Worm (Caenorhabditis elegans) whole organism, L3 larva: ENCODE results near the gene R52.5.

Experiments used
- ZK546.5 ChIP-seq: sonication (generic microtip); optimal IDR thresholded peaks from 2 replicates; lab custom pipeline; 2017; ENCODE audit warnings: missing biosample characterization, missing genetic modification characterization
- aly-2 ChIP-seq: fragments of 150-350 bp; optimal IDR thresholded peaks from 2 replicates; lab custom pipeline; 2014; ENCODE audit warnings: missing biosample characterization, missing genetic modification characterization
- ama-1 ChIP-seq: fragments of 150-350 bp; optimal IDR thresholded peaks from 2 replicates; lab custom pipeline; 2018
- ceh-16 ChIP-seq: sonication (generic microtip); optimal IDR thresholded peaks from 2 replicates; lab custom pipeline; 2017; ENCODE audit warnings: missing biosample characterization, missing genetic modification characterization
- ceh-82 ChIP-seq: fragments of 150-350 bp; optimal IDR thresholded peaks from 2 replicates; lab custom pipeline; 2014; ENCODE audit warnings: missing biosample characterization, missing genetic modification characterization
- daf-12 ChIP-seq: fragments of 150-350 bp; optimal IDR thresholded peaks from 2 replicates; lab custom pipeline; 2014; ENCODE audit warnings: missing biosample characterization, missing genetic modification reagents, missing genetic modification characterization
- egl-27 ChIP-seq: sonication (generic microtip); optimal IDR thresholded peaks from 4 replicates; lab custom pipeline; 2017; ENCODE audit warnings: missing biosample characterization, missing genetic modification reagents, missing genetic modification characterization
- egl-5 ChIP-seq: fragments of 150-350 bp; optimal IDR thresholded peaks from 2 replicates; lab custom pipeline; 2017; ENCODE audit warnings: missing biosample characterization, missing genetic modification reagents, missing genetic modification characterization, inconsistent platforms
- elt-1 ChIP-seq: fragments of 150-350 bp; optimal IDR thresholded peaks from 2 replicates; lab custom pipeline; 2014; ENCODE audit warnings: missing biosample characterization, missing genetic modification characterization
- elt-2 ChIP-seq: sonication (generic microtip); optimal IDR thresholded peaks from 2 replicates; lab custom pipeline; 2016; ENCODE audit warnings: missing genetic modification reagents, mild to moderate bottlenecking, missing genetic modification characterization, missing compliant biosample characterization
- elt-3 ChIP-seq, 3 experiments: fragments of 150-350 bp in 1 of 3; sonication (generic microtip) in 2 of 3; optimal IDR thresholded peaks; 2 replicates in 2 of 3; 4 replicates in 1 of 3; lab custom pipeline; 2014 to 2017; ENCODE audit warnings: missing biosample characterization in 3 of 3, missing genetic modification characterization in 3 of 3
- eor-1 ChIP-seq, 2 experiments: fragments of 150-350 bp; optimal IDR thresholded peaks; 2 replicates each; lab custom pipeline; 2014 to 2018; ENCODE audit warnings: missing biosample characterization in 2 of 2, missing genetic modification characterization in 2 of 2
- fkh-10 ChIP-seq: sonication (generic microtip); optimal IDR thresholded peaks from 2 replicates; lab custom pipeline; 2017; ENCODE audit warnings: missing biosample characterization, missing genetic modification reagents, missing genetic modification characterization
- fkh-2 ChIP-seq: fragments of 150-350 bp; optimal IDR thresholded peaks from 2 replicates; lab custom pipeline; 2014; ENCODE audit warnings: missing biosample characterization, missing genetic modification reagents, missing genetic modification characterization
- hmg-11 ChIP-seq: sonication (generic microtip); optimal IDR thresholded peaks from 2 replicates; lab custom pipeline; 2016; ENCODE audit warnings: missing genetic modification characterization, missing compliant biosample characterization
- jun-1 ChIP-seq: fragments of 150-350 bp; optimal IDR thresholded peaks from 2 replicates; lab custom pipeline; 2014; ENCODE audit warnings: missing biosample characterization, missing genetic modification reagents, missing genetic modification characterization
- lin-15B ChIP-seq: fragments of 150-350 bp; optimal IDR thresholded peaks from 2 replicates; lab custom pipeline; 2014; ENCODE audit warnings: missing biosample characterization, missing genetic modification characterization
- lsy-12 ChIP-seq: sonication (generic microtip); optimal IDR thresholded peaks from 2 replicates; lab custom pipeline; 2016; ENCODE audit warnings: mild to moderate bottlenecking, missing genetic modification characterization, missing compliant biosample characterization
- mdl-1 ChIP-seq: fragments of 150-350 bp; optimal IDR thresholded peaks from 2 replicates; lab custom pipeline; 2014; ENCODE audit warnings: missing biosample characterization, missing genetic modification characterization
- mml-1 ChIP-seq: fragments of 150-350 bp; sonication (generic microtip); optimal IDR thresholded peaks from 3 replicates; lab custom pipeline; 2014; ENCODE audit warnings: missing biosample characterization, missing genetic modification characterization
- nfya-1 ChIP-seq: sonication (generic microtip); optimal IDR thresholded peaks from 2 replicates; lab custom pipeline; 2017; ENCODE audit warnings: missing genetic modification characterization, mild to moderate bottlenecking, missing compliant biosample characterization, antibody characterized with exemption, moderate library complexity; ENCODE audit not compliant: insufficient read depth
- nhr-11 ChIP-seq: fragments of 150-350 bp; optimal IDR thresholded peaks from 2 replicates; lab custom pipeline; 2014; ENCODE audit warnings: missing biosample characterization, missing genetic modification characterization
- nhr-12 ChIP-seq: fragments of 150-350 bp; optimal IDR thresholded peaks from 2 replicates; lab custom pipeline; 2014; ENCODE audit warnings: missing biosample characterization, missing genetic modification characterization
- nhr-23 ChIP-seq: fragments of 150-350 bp; optimal IDR thresholded peaks from 2 replicates; lab custom pipeline; 2014; ENCODE audit warnings: missing biosample characterization, missing genetic modification reagents, missing genetic modification characterization
- nhr-43 ChIP-seq: sonication (generic microtip); optimal IDR thresholded peaks from 2 replicates; lab custom pipeline; 2016; ENCODE audit warnings: mild to moderate bottlenecking, missing genetic modification characterization, missing compliant biosample characterization; ENCODE audit not compliant: poor library complexity, severe bottlenecking
- nhr-77 ChIP-seq: fragments of 150-350 bp; optimal IDR thresholded peaks from 2 replicates; lab custom pipeline; 2014; ENCODE audit warnings: missing biosample characterization, missing genetic modification characterization
- pha-4 ChIP-seq: fragments of 150-350 bp; optimal IDR thresholded peaks from 2 replicates; lab custom pipeline; 2014; ENCODE audit warnings: missing biosample characterization, missing genetic modification reagents, missing genetic modification characterization
- pqm-1 ChIP-seq: fragments of 150-350 bp; optimal IDR thresholded peaks from 2 replicates; lab custom pipeline; 2017; ENCODE audit warnings: missing biosample characterization, missing genetic modification characterization, inconsistent platforms
- sea-2 ChIP-seq: fragments of 150-350 bp; sonication (generic microtip); optimal IDR thresholded peaks from 4 replicates; lab custom pipeline; 2014; ENCODE audit warnings: missing biosample characterization, missing genetic modification reagents, missing genetic modification characterization
- skn-1 ChIP-seq: fragments of 150-350 bp; optimal IDR thresholded peaks from 2 replicates; lab custom pipeline; 2014; ENCODE audit warnings: missing biosample characterization, missing genetic modification characterization
- tbx-2 ChIP-seq: sonication (generic microtip); optimal IDR thresholded peaks from 2 replicates; lab custom pipeline; 2016; ENCODE audit warnings: mild to moderate bottlenecking, missing genetic modification characterization, missing compliant biosample characterization
- unc-39 ChIP-seq: sonication (generic microtip); optimal IDR thresholded peaks from 4 replicates; lab custom pipeline; 2017; ENCODE audit warnings: missing biosample characterization, missing genetic modification characterization
- unc-62 ChIP-seq: fragments of 150-350 bp; sonication (generic microtip); optimal IDR thresholded peaks from 4 replicates; lab custom pipeline; 2014; ENCODE audit warnings: missing biosample characterization, missing genetic modification reagents, missing genetic modification characterization
- zag-1 ChIP-seq: fragments of 150-350 bp; optimal IDR thresholded peaks from 2 replicates; lab custom pipeline; 2014; ENCODE audit warnings: missing biosample characterization, missing genetic modification characterization
- ztf-11 ChIP-seq: fragments of 150-350 bp; optimal IDR thresholded peaks from 2 replicates; lab custom pipeline; 2014; ENCODE audit warnings: missing biosample characterization, missing genetic modification characterization
- ztf-4 ChIP-seq: fragments of 150-350 bp; optimal IDR thresholded peaks from 2 replicates; lab custom pipeline; 2014; ENCODE audit warnings: missing biosample characterization, missing genetic modification characterization

R52.5 gene

ce11 chrII:2090605-2091004 is 19.2 kb downstream of the R52.5 start, which contains the start of gene trpl-5:
trpl-5 (minus strand) TSS chrII:2090636.
- no peak for TF ChIP-seq fkh-10 (GFP tag; lab: Kevin White, UChicago)
- TF ChIP-seq lin-15B = no peak
- no peak for TF ChIP-seq ztf-11 (tag; lab: Kevin White, UChicago)
- TF ChIP-seq elt-3 (tag; optimal IDR thresholded peaks at IDR 0.05; lab: Kevin White, UChicago) = no peak
- no peak for TF ChIP-seq aly-2
- no peak for TF ChIP-seq lsy-12 (tag; lab: Kevin White, UChicago)
- TF ChIP-seq hmg-11 (tag; lab: Kevin White, UChicago) = no peak
- TF ChIP-seq elt-2 (tag; lab: Kevin White, UChicago) = peak; percentile 95
- TF ChIP-seq skn-1 (tag; lab: Kevin White, UChicago) = no peak
- TF ChIP-seq daf-12 = no peak
- no peak for TF ChIP-seq elt-1
- TF ChIP-seq nfya-1 (tag; lab: Kevin White, UChicago) = no peak
- TF ChIP-seq jun-1 (tag; lab: Kevin White, UChicago) = peak; percentile 23
- peak; percentile 96 for TF ChIP-seq pqm-1
- TF ChIP-seq nhr-43 (tag; lab: Kevin White, UChicago) = no peak
- TF ChIP-seq ama-1 (lab: Kevin White, UChicago) = no peak
- TF ChIP-seq, all 47 proteins: peak for 3

- TF ChIP-seq eor-1 (tag; optimal IDR thresholded peaks at IDR 0.05; lab: Kevin White, UChicago) (no peak), nhr-11 (tag; lab: Kevin White, UChicago) (no peak), nhr-43 (tag; lab: Kevin White, UChicago) (no peak), ceh-82 (tag; lab: Kevin White, UChicago) (no peak), egl-5 (tag; lab: Kevin White, UChicago) (no peak), unc-39 (no peak), nhr-23 (tag; lab: Kevin White, UChicago) (no peak), lsy-12 (tag; lab: Kevin White, UChicago) (no peak), zag-1 (tag; lab: Kevin White, UChicago) (no peak), nhr-12 (no peak), elt-2 (tag; lab: Kevin White, UChicago) (no peak), ZK546.5 (tag; lab: Kevin White, UChicago) (no peak), lin-15B (no peak), elt-3 (tag; optimal IDR thresholded peaks at IDR 0.05; lab: Kevin White, UChicago) (no peak), elt-1 (no peak), fkh-2 (tag; lab: Kevin White, UChicago) (no peak), nfya-1 (tag; lab: Kevin White, UChicago) (no peak), unc-62 (GFP tag; lab: Kevin White, UChicago) (no peak), ztf-4 (tag; lab: Kevin White, UChicago) (no peak)
- TF ChIP-seq, all 47 proteins: peak for 0
Observed at ce11 chrII:2087206-2087605, 22.6 kb downstream of the R52.5 start.

- TF ChIP-seq fkh-10 (GFP tag; lab: Kevin White, UChicago) (no peak), sea-2 (no peak), egl-5 (tag; lab: Kevin White, UChicago) (no peak), pha-4 (no peak), ceh-16 (no peak), nhr-23 (tag; lab: Kevin White, UChicago) (no peak), elt-3 (tag; optimal IDR thresholded peaks at IDR 0.05; lab: Kevin White, UChicago) (no peak), nfya-1 (tag; lab: Kevin White, UChicago) (no peak), ama-1 (lab: Kevin White, UChicago) (no peak), nhr-43 (tag; lab: Kevin White, UChicago) (no peak), ceh-82 (tag; lab: Kevin White, UChicago) (no peak), ztf-4 (tag; lab: Kevin White, UChicago) (no peak), elt-1 (no peak), tbx-2 (tag; lab: Kevin White, UChicago) (no peak), nhr-77 (no peak), mml-1 (tag; lab: Kevin White, UChicago) (no peak), zag-1 (tag; lab: Kevin White, UChicago) (no peak), mdl-1 (tag; lab: Kevin White, UChicago) (no peak), egl-27 (tag; lab: Kevin White, UChicago) (no peak), jun-1 (tag; lab: Kevin White, UChicago) (no peak)
- TF ChIP-seq, all 47 proteins: peak for 0
Observed at ce11 chrII:2083726-2084179, 26.1 kb downstream of the R52.5 start, which contains the start of the genes T16A1.5 and fbxc-49. T16A1.5 (minus strand) TSS chrII:2083826. fbxc-49 (plus strand) TSS chrII:2084129.
